Worm (Caenorhabditis elegans) whole organism, midembryonic: ENCODE measurements around the gene srh-98.

Experiments used
- T22C8.4 ChIP-seq: fragments of 200-800 bp; sonication (Bioruptor generic); IDR thresholded peaks from 2 replicates; pipeline ENCODE4 v1.3.6; 2022; ENCODE audit warnings: missing genetic modification characterization, missing compliant biosample characterization
- cog-1 ChIP-seq: sonication (generic microtip); optimal IDR thresholded peaks from 2 replicates; lab custom pipeline; 2016; ENCODE audit warnings: missing genetic modification characterization, missing compliant biosample characterization
- flt-1 ChIP-seq: fragments of 200-800 bp; sonication (Bioruptor generic); IDR thresholded peaks from 2 replicates; pipeline ENCODE4 v1.3.6; 2022; ENCODE audit warnings: missing genetic modification characterization, missing compliant biosample characterization
- klf-2 ChIP-seq: fragments of 200-800 bp; sonication (Bioruptor generic); conservative IDR thresholded peaks from 2 replicates; pipeline ENCODE4 v1.3.6; 2022; ENCODE audit warnings: missing genetic modification reagents, missing genetic modification characterization, missing compliant biosample characterization
- med-1 ChIP-seq: sonication (generic microtip); optimal IDR thresholded peaks from 2 replicates; lab custom pipeline; 2017; ENCODE audit warnings: missing genetic modification characterization, mild to moderate bottlenecking, missing compliant biosample characterization, antibody characterized with exemption, missing genetic modification reagents; ENCODE audit not compliant: insufficient read depth
- ref-1 ChIP-seq: fragments of 200-800 bp; sonication (Bioruptor generic); conservative IDR thresholded peaks from 2 replicates; pipeline ENCODE4 v1.3.6; 2022; ENCODE audit warnings: missing genetic modification reagents, missing genetic modification characterization, missing compliant biosample characterization
- tab-1 ChIP-seq: fragments of 200-800 bp; sonication (Bioruptor generic); IDR thresholded peaks from 2 replicates; pipeline ENCODE4 v1.3.6; 2022; ENCODE audit warnings: missing genetic modification characterization, missing compliant biosample characterization
- ztf-23 ChIP-seq: fragments of 200-800 bp; sonication (Bioruptor generic); IDR thresholded peaks from 2 replicates; pipeline ENCODE4 v1.3.6; 2022; ENCODE audit warnings: missing genetic modification reagents, missing genetic modification characterization, missing compliant biosample characterization
- ztf-29 ChIP-seq: fragments of 200-800 bp; sonication (Bioruptor generic); IDR thresholded peaks from 2 replicates; pipeline ENCODE4 v1.3.6; 2022; ENCODE audit warnings: missing genetic modification reagents, missing genetic modification characterization, missing compliant biosample characterization

srh-98 gene

DNA sequence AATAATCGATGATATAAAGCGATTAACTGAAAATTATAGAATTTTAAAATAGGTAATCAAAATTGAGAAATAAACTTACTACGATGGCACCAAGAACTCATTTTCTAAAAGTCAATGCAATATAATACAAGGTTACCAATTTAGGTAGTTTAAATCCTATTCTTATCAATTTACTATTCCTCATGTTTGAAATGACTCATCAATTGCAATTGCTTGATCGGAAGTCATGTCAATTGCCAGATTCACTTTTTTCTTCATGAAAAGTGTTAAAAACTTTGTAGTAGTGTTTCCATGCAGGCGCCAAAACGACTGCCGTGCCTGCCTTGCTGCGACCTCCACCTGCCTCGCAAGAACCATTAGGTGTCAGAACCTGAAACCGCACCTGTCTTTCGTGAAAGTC is 9.0 kb downstream of the srh-98 start, which contains the start of gene F11A5.13:
F11A5.13 (minus strand) TSS at position 101 of the 400 bp plus-strand sequence.
- TF ChIP-seq cog-1 (tag; lab: Kevin White, UChicago) = no peak
- TF ChIP-seq ztf-23 (GFP tag; lab: Robert Waterston, UW) = no peak
- no peak for TF ChIP-seq ztf-29 (GFP tag; lab: Robert Waterston, UW)
- TF ChIP-seq flt-1 (GFP tag; lab: Robert Waterston, UW) = no peak
- no peak for TF ChIP-seq T22C8.4 (GFP tag; lab: Robert Waterston, UW)
- TF ChIP-seq klf-2 (GFP tag; lab: Robert Waterston, UW) = no peak
- TF ChIP-seq tab-1 (GFP tag; lab: Robert Waterston, UW) = no peak
- TF ChIP-seq med-1 = no peak
- no peak for TF ChIP-seq ref-1 (GFP tag; lab: Robert Waterston, UW)

DNA sequence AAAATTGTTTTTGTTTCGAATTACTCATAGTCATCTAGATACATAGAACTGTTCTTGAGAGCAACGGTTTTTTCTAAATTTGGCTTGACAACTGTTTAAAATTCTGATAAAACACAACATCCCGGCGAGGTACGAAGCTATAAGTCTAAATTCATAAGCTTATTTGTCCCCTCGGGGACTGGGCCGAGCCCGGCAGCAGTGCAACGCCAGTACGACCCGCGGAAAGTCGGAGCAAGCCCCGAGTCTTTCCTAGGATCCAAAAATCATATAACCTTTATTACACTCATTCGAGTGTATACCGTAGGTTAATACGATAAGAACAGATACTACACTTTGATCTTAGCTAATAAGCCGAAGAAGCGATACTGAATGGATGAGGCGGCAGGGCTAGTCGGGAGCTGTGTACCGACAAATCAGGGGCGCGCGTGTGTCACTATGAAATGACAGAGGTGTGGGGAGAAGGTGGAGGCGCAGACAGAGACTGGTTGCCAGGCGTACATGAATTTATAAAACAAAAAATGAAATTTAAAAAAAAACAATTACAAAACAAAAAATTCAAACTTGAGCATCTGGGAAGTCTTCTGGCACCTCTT is 9.9 kb downstream of the srh-98 start:
- TF ChIP-seq flt-1 (GFP tag; lab: Robert Waterston, UW) (no peak), med-1 (no peak), ref-1 (GFP tag; lab: Robert Waterston, UW) (no peak), tab-1 (GFP tag; lab: Robert Waterston, UW) (no peak), ztf-23 (GFP tag; lab: Robert Waterston, UW) (no peak), ztf-29 (GFP tag; lab: Robert Waterston, UW) (no peak), T22C8.4 (GFP tag; lab: Robert Waterston, UW) (no peak)

ce11 chrV:16224027-16224426 is 11.5 kb downstream of the srh-98 start, which contains the start of gene stdh-2:
Gene stdh-2, plus strand, starts transcription at chrV:16224327.
- TF ChIP-seq ref-1 (GFP tag; lab: Robert Waterston, UW) (no peak), tab-1 (GFP tag; lab: Robert Waterston, UW) (no peak), T22C8.4 (GFP tag; lab: Robert Waterston, UW) (no peak), ztf-23 (GFP tag; lab: Robert Waterston, UW) (no peak), med-1 (no peak), ztf-29 (GFP tag; lab: Robert Waterston, UW) (no peak), cog-1 (tag; lab: Kevin White, UChicago) (no peak), flt-1 (GFP tag; lab: Robert Waterston, UW) (no peak), klf-2 (GFP tag; lab: Robert Waterston, UW) (no peak)

DNA sequence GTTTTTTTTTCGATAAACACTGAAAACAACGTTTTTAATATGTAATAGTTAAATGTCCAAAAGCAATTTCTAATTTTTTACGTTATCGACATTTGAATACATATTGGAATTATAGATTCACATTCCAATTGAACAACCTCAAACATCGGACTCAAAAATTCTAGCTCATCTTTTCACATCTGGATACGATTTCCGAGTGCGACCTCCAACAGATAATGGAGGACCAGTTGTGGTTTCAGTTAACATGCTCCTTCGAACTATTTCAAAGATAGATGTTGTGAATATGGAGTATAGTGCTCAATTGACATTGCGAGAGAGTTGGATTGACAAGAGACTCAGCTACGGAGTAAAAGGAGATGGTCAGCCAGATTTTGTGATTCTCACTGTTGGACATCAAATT is 15.5 kb downstream of the srh-98 start:
- no peak for TF ChIP-seq cog-1 (tag; lab: Kevin White, UChicago)
- no peak for TF ChIP-seq klf-2 (GFP tag; lab: Robert Waterston, UW)
- TF ChIP-seq T22C8.4 (GFP tag; lab: Robert Waterston, UW) = no peak
- TF ChIP-seq ztf-29 (GFP tag; lab: Robert Waterston, UW) = no peak
- no peak for TF ChIP-seq ref-1 (GFP tag; lab: Robert Waterston, UW)
- TF ChIP-seq med-1 = no peak
- no peak for TF ChIP-seq ztf-23 (GFP tag; lab: Robert Waterston, UW)
- no peak for TF ChIP-seq tab-1 (GFP tag; lab: Robert Waterston, UW)
- no peak for TF ChIP-seq flt-1 (GFP tag; lab: Robert Waterston, UW)

DNA sequence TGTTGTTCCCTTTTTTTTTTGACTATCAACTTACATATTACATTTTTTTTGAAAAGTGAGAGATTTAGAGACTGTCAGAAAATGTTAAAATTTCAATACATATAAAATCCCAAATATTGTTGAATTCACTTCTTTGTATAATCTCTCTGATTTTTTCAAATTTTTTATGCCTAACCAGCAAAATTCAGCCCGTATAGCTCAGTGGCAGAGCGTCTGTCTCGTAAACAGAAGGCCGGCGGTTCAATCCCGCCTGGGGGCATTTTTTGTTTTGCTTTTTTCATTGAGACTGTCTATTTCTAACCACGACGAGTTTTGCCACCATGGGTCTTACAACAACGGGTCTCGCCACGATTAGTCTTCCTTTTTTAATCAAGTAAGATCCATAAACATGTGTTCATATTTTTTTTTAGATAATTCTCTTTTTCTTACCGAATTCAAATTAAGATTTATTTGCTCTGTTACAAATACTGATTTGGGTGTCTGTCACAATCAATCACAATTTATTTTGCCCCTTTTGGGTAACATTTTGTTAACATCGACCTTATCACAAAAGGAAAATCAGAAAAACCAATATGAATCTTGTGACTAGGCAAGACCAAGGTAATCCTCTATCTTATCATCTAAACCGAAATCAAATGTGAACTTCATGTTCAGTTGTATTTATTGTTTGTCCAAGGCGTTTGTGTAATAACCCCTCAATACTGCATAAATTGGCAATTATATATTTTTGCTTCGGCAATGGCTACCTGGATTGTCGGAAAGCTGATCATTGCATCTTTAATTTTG is 16.4 kb downstream of the srh-98 start, which contains the start of gene glc-1:
glc-1 (plus strand) TSS at position 663 of the 786 bp plus-strand sequence.
- no peak for TF ChIP-seq T22C8.4 (GFP tag; lab: Robert Waterston, UW)
- no peak for TF ChIP-seq ref-1 (GFP tag; lab: Robert Waterston, UW)
- no peak for TF ChIP-seq cog-1 (tag; lab: Kevin White, UChicago)
- no peak for TF ChIP-seq ztf-23 (GFP tag; lab: Robert Waterston, UW)
- no peak for TF ChIP-seq klf-2 (GFP tag; lab: Robert Waterston, UW)
- no peak for TF ChIP-seq flt-1 (GFP tag; lab: Robert Waterston, UW)
- TF ChIP-seq tab-1 (GFP tag; lab: Robert Waterston, UW) = no peak
- TF ChIP-seq ztf-29 (GFP tag; lab: Robert Waterston, UW) = no peak
- TF ChIP-seq med-1 = no peak

DNA sequence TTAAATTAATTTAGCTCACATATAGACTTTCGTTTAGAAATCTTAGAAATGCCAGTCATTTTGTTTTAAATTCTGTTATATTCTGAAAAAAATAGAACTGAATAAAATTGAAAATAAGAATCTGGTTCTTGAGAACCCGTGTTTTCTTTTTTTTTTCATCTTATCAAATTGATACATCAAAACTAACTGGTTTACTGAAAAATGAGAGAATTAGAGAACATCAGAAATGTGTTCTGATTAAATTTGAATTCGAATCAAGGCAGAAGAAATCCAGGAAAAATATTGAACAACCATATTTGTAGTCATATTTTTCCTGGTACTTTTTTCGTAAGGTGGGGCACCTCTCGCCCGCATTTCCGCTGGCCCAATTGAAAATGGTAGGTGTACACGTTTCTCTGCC is 17.0 kb downstream of the srh-98 start, which contains the start of gene F11A5.15:
F11A5.15 (minus strand) TSS at position 101 of the 400 bp plus-strand sequence.
- TF ChIP-seq klf-2 (GFP tag; lab: Robert Waterston, UW) (no peak), ref-1 (GFP tag; lab: Robert Waterston, UW) (no peak), med-1 (no peak), T22C8.4 (GFP tag; lab: Robert Waterston, UW) (no peak), ztf-23 (GFP tag; lab: Robert Waterston, UW) (no peak), tab-1 (GFP tag; lab: Robert Waterston, UW) (no peak), ztf-29 (GFP tag; lab: Robert Waterston, UW) (no peak), flt-1 (GFP tag; lab: Robert Waterston, UW) (no peak), cog-1 (tag; lab: Kevin White, UChicago) (no peak)

ce11 chrV:16214505-16214904 is 21.0 kb downstream of the srh-98 start, which contains the start of gene F11A5.9:
Gene F11A5.9, plus strand, starts transcription at chrV:16214890.
- TF ChIP-seq T22C8.4 (GFP tag; lab: Robert Waterston, UW) (no peak), ztf-23 (GFP tag; lab: Robert Waterston, UW) (no peak), cog-1 (tag; lab: Kevin White, UChicago) (no peak), tab-1 (GFP tag; lab: Robert Waterston, UW) (no peak), ref-1 (GFP tag; lab: Robert Waterston, UW) (no peak), med-1 (no peak), ztf-29 (GFP tag; lab: Robert Waterston, UW) (no peak), flt-1 (GFP tag; lab: Robert Waterston, UW) (no peak), klf-2 (GFP tag; lab: Robert Waterston, UW) (no peak)

DNA sequence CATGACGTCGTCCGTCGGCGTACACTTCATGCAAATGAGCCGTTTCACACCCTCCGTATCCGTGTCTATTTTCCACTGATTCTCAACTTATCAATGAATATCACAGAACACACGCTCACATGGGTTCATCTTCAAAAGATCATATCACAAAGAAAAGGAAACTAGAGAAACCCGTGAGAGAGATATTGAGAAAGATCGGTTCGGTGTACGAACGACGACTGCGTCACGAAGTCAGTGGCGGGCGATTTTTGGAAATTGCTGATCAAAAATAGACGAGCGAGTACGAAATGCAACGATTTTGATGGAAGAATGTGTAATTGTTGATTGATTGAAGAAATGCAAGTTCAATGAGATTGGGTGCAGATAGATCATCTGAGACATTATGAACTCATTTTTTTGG is 22.2 kb downstream of the srh-98 start:
- TF ChIP-seq ztf-29 (GFP tag; lab: Robert Waterston, UW) (no peak), cog-1 (tag; lab: Kevin White, UChicago) (no peak), flt-1 (GFP tag; lab: Robert Waterston, UW) (no peak), T22C8.4 (GFP tag; lab: Robert Waterston, UW) (no peak), ztf-23 (GFP tag; lab: Robert Waterston, UW) (no peak), klf-2 (GFP tag; lab: Robert Waterston, UW) (no peak), med-1 (no peak), ref-1 (GFP tag; lab: Robert Waterston, UW) (no peak), tab-1 (GFP tag; lab: Robert Waterston, UW) (no peak)
